Worm (Caenorhabditis elegans): Measurements from ENCODE around the gene ekl-5.

ekl-5 gene

DNA sequence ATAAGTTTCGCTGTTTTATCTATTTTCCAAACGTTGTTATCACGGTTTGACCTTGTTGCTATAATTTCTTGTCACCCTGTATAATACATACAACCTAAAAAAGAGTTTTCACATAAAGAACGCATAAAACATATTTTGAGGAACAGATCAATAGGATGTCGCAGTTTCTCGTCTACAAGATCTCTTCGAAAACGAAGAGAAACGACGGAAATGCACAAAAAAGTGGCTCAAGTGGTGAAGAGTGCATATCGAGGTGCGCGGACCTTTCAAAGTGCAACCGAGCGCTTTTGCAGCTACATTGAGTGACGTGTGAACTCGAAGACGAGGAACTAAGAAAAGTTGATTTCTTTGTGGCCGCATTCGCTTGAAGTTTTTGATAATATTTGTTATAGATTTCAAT, 2.7 kb downstream of the ekl-5 start, which contains the start of gene Y26E6A.2:
TSS of gene Y26E6A.2 (minus strand) at position 101 of the 400 bp plus-strand sequence.
- TF ChIP-seq nhr-179 (tag; optimal IDR thresholded peaks at IDR 0.05), result no peak
- TF ChIP-seq lin-54 (GFP tag; optimal IDR thresholded peaks at IDR 0.05), result no peak
- no peak for TF ChIP-seq B0336.3 (GFP tag; IDR thresholded peaks at IDR 0.05)
- TF ChIP-seq ztf-26 (tag; optimal IDR thresholded peaks at IDR 0.05), result no peak
- TF ChIP-seq ztf-18 (tag; optimal IDR thresholded peaks at IDR 0.05), result no peak
- no peak for TF ChIP-seq somi-1 (GFP tag; optimal IDR thresholded peaks at IDR 0.05)
- TF ChIP-seq repo-1 (tag; optimal IDR thresholded peaks at IDR 0.05), result no peak
- TF ChIP-seq ztf-6 (GFP tag; IDR thresholded peaks at IDR 0.05), result no peak
- no peak for TF ChIP-seq nhr-80 (tag; optimal IDR thresholded peaks at IDR 0.05)
- no peak for TF ChIP-seq let-607 (tag; optimal IDR thresholded peaks at IDR 0.05)
- no peak for TF ChIP-seq xnd-1 (tag; optimal IDR thresholded peaks at IDR 0.05)
- no peak for TF ChIP-seq ceh-40 (GFP tag; IDR thresholded peaks at IDR 0.05)
- no peak for TF ChIP-seq F57C9.4 (tag; optimal IDR thresholded peaks at IDR 0.05)
- no peak for TF ChIP-seq dpl-1 (GFP tag; optimal IDR thresholded peaks at IDR 0.05)
- TF ChIP-seq ccch-3 (GFP tag; optimal IDR thresholded peaks at IDR 0.05), result no peak
- no peak for TF ChIP-seq cebp-2 (GFP tag; IDR thresholded peaks at IDR 0.05)
- TF ChIP-seq F33H1.4 (GFP tag; IDR thresholded peaks at IDR 0.05), result no peak
- no peak for TF ChIP-seq snpc-3.4 (tag; optimal IDR thresholded peaks at IDR 0.05)
- TF ChIP-seq T07F8.4 (tag; optimal IDR thresholded peaks at IDR 0.05), result no peak

- TF ChIP-seq sdz-38 (tag; optimal IDR thresholded peaks at IDR 0.05), result no peak
Observed at ce11 chrX:13913641-13914040, 3.3 kb downstream of the ekl-5 start.

ce11 chrX:13909850-13910249, 7.1 kb downstream of the ekl-5 start, which contains the start of gene Y26E6A.3:
Gene Y26E6A.3, minus strand, starts transcription at chrX:13909950.
- TF ChIP-seq C17E4.6 (GFP tag; IDR thresholded peaks at IDR 0.05) (no peak), bed-2 (GFP tag; IDR thresholded peaks at IDR 0.05) (no peak), nhr-179 (tag; optimal IDR thresholded peaks at IDR 0.05) (no peak), egl-44 (GFP tag; IDR thresholded peaks at IDR 0.05) (no peak)

DNA sequence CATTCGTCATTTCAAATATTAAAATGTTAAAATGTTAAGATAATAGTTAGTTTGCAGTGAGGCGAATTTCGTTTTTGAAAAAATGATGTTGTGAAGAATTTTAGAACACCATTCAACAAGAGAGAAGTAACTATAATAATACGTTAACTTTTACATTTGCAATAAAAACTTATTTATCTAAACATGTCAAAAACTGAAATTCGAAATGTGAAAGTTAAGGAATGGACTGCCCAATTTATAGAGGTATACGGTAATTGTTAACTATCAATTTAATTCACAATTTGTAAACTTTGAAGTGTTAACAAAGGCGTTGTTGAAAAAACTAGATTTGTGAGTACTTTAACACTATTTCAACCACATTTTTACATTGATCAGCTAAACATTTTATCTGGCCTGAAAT, 13.2 kb downstream of the ekl-5 start:
- TF ChIP-seq tbx-9 (tag; optimal IDR thresholded peaks at IDR 0.05; ENCODE audit: borderline replicate concordance), result no peak
- no peak for TF ChIP-seq ztf-22 (GFP tag; optimal IDR thresholded peaks at IDR 0.05)
- no peak for TF ChIP-seq aptf-3 (GFP tag; IDR thresholded peaks at IDR 0.05)
- no peak for TF ChIP-seq mes-4 (tag; optimal IDR thresholded peaks at IDR 0.05)
- no peak for TF ChIP-seq tbp1 (GFP tag; optimal IDR thresholded peaks at IDR 0.05)
- TF ChIP-seq sea-2 (GFP tag; IDR thresholded peaks at IDR 0.05), result no peak
- TF ChIP-seq Y95B8A.8 (GFP tag; IDR thresholded peaks at IDR 0.05), result no peak
- TF ChIP-seq ccch-3 (GFP tag; optimal IDR thresholded peaks at IDR 0.05), result no peak
- no peak for TF ChIP-seq B0336.3 (GFP tag; IDR thresholded peaks at IDR 0.05)

ce11 chrX:13903328-13903727, 13.6 kb downstream of the ekl-5 start, which contains the start of gene sra-39:
Gene sra-39, minus strand, starts transcription at chrX:13903428.
- TF ChIP-seq madf-10 (tag; optimal IDR thresholded peaks at IDR 0.05) (no peak), dox-1 (GFP tag; IDR thresholded peaks at IDR 0.05) (no peak), lin-26 (GFP tag; IDR thresholded peaks at IDR 0.05) (no peak), mes-4 (tag; optimal IDR thresholded peaks at IDR 0.05) (no peak), Y56A3A.18 (GFP tag; IDR thresholded peaks at IDR 0.05) (no peak), Y79H2A.3 (GFP tag; conservative IDR thresholded peaks at IDR 0.05) (no peak), F55B11.4 (tag; optimal IDR thresholded peaks at IDR 0.05; ENCODE audit: borderline replicate concordance, insufficient read depth) (no peak), nhr-90 (tag; optimal IDR thresholded peaks at IDR 0.05) (no peak), unc-130 (GFP tag; optimal IDR thresholded peaks at IDR 0.05) (no peak), zim-3 (tag; optimal IDR thresholded peaks at IDR 0.05) (no peak), ceh-27 (GFP tag; optimal IDR thresholded peaks at IDR 0.05) (no peak), egl-44 (GFP tag; IDR thresholded peaks at IDR 0.05) (no peak)

All from whole organism, young adult.